Worm (Caenorhabditis elegans) whole organism, late embryonic: ENCODE results near the gene T24C12.4.
A peak's percentile ranks its signal among the peaks of the same experiment; 100 is the strongest.

Experiments
- ama-1 ChIP-seq: fragments of 150-350 bp; optimal IDR thresholded peaks from 2 replicates; lab custom pipeline; 2014
- dmd-4 ChIP-seq: sonication (generic microtip); optimal IDR thresholded peaks from 2 replicates; lab custom pipeline; 2016; ENCODE audit warnings: borderline replicate concordance, missing genetic modification characterization, missing compliant biosample characterization
- elt-2 ChIP-seq: sonication (generic microtip); optimal IDR thresholded peaks from 2 replicates; lab custom pipeline; 2016; ENCODE audit warnings: missing genetic modification reagents, missing genetic modification characterization, missing compliant biosample characterization
- unc-86 ChIP-seq: sonication (generic microtip); optimal IDR thresholded peaks from 2 replicates; lab custom pipeline; 2016; ENCODE audit warnings: missing genetic modification characterization, missing compliant biosample characterization

- no peak for TF ChIP-seq unc-86
- TF ChIP-seq ama-1 (lab: Kevin White, UChicago), result no peak
- peak; percentile 39 for TF ChIP-seq elt-2 (tag; lab: Kevin White, UChicago)
- TF ChIP-seq dmd-4 (tag; lab: Kevin White, UChicago), result no peak
These were observed 8.8 kb upstream of the T24C12.4 start for ce11 chrX:2213400-2214362.
